Worm (Caenorhabditis elegans): ENCODE results near the gene spig-1.

ce11 chrV:7005964-7006363, 45.6 kb upstream of the spig-1 start, which contains the start of gene spig-10:
- no peak for TF ChIP-seq unc-62 (GFP tag; optimal IDR thresholded peaks at IDR 0.05)
- no peak for TF ChIP-seq lin-15B (tag; optimal IDR thresholded peaks at IDR 0.05)
